Worm (Caenorhabditis elegans) whole organism, L1 larva: Measurements from ENCODE around the gene ndua-8.

Source experiments
- C34B4.2 ChIP-seq: sonication (generic microtip); optimal IDR thresholded peaks from 2 replicates; lab custom pipeline; 2017; ENCODE audit warnings: mild to moderate bottlenecking, missing genetic modification characterization, missing compliant biosample characterization
- F16B12.6 ChIP-seq: fragments of 150-350 bp; optimal IDR thresholded peaks from 2 replicates; lab custom pipeline; 2014; ENCODE audit warnings: missing biosample characterization, missing genetic modification characterization
- ama-1 ChIP-seq: fragments of 150-350 bp; optimal IDR thresholded peaks from 2 replicates; lab custom pipeline; 2014
- blmp-1 ChIP-seq: fragments of 150-350 bp; optimal IDR thresholded peaks from 2 replicates; lab custom pipeline; 2014; ENCODE audit warnings: missing biosample characterization, missing genetic modification characterization
- ceh-8 ChIP-seq: fragments of 200-800 bp; sonication (Bioruptor generic); optimal IDR thresholded peaks from 2 replicates; lab custom pipeline; 2018; ENCODE audit warnings: mild to moderate bottlenecking, missing genetic modification characterization, moderate library complexity, missing compliant biosample characterization
- ceh-88 ChIP-seq: fragments of 200-800 bp; sonication (Bioruptor generic); IDR thresholded peaks from 2 replicates; pipeline ENCODE4 v1.3.6; 2022; ENCODE audit warnings: missing genetic modification characterization, missing compliant biosample characterization
- ces-1 ChIP-seq: fragments of 150-350 bp; optimal IDR thresholded peaks from 2 replicates; lab custom pipeline; 2014; ENCODE audit warnings: missing biosample characterization, missing genetic modification reagents, missing genetic modification characterization
- dpl-1 ChIP-seq, 3 experiments: fragments of 150-350 bp in 2 of 3; sonication (generic microtip) in 1 of 3; optimal IDR thresholded peaks; 2 replicates each; lab custom pipeline; 2014 to 2017; ENCODE audit warnings: missing biosample characterization in 3 of 3, missing genetic modification characterization in 3 of 3, missing genetic modification reagents in 3 of 3
- efl-1 ChIP-seq, 4 experiments: fragments of 150-350 bp; optimal IDR thresholded peaks in 3 of 4; peaks in 1 of 4; 1 replicate in 1 of 4; 2 replicates in 3 of 4; lab custom pipeline; 2014; ENCODE audit warnings: missing biosample characterization in 2 of 4, missing genetic modification characterization in 2 of 4, missing genetic modification reagents in 2 of 4
- efl-3 ChIP-seq: fragments of 200-800 bp; sonication (Bioruptor generic); optimal IDR thresholded peaks from 2 replicates; lab custom pipeline; 2018; ENCODE audit warnings: mild to moderate bottlenecking, missing genetic modification characterization, missing compliant biosample characterization
- egl-27 ChIP-seq, 2 experiments: fragments of 150-350 bp in 1 of 2; sonication (generic microtip); optimal IDR thresholded peaks; 3 replicates each; lab custom pipeline; 2017 to 2018; ENCODE audit warnings: missing biosample characterization in 2 of 2, missing genetic modification characterization in 2 of 2, missing genetic modification reagents in 2 of 2
- elt-3 ChIP-seq, 6 experiments: fragments of 150-350 bp in 1 of 6; sonication (generic microtip); optimal IDR thresholded peaks; 2 replicates each; lab custom pipeline; 2017 to 2018; ENCODE audit warnings: missing biosample characterization in 6 of 6, missing genetic modification characterization in 6 of 6, inconsistent platforms in 1 of 6
- fkh-10 ChIP-seq: sonication (generic microtip); optimal IDR thresholded peaks from 2 replicates; lab custom pipeline; 2017; ENCODE audit warnings: missing biosample characterization, missing genetic modification reagents, missing genetic modification characterization
- fkh-8 ChIP-seq: sonication (generic microtip); optimal IDR thresholded peaks from 2 replicates; lab custom pipeline; 2016; ENCODE audit warnings: mild to moderate bottlenecking, missing genetic modification characterization, missing compliant biosample characterization
- fos-1 ChIP-seq: fragments of 150-350 bp; optimal IDR thresholded peaks from 2 replicates; lab custom pipeline; 2014; ENCODE audit warnings: missing biosample characterization, missing genetic modification characterization
- hlh-17 ChIP-seq: fragments of 200-800 bp; sonication (Bioruptor generic); optimal IDR thresholded peaks from 2 replicates; lab custom pipeline; 2018; ENCODE audit warnings: missing genetic modification characterization, mild to moderate bottlenecking, missing compliant biosample characterization, moderate library complexity, borderline replicate concordance
- hpl-2 ChIP-seq: fragments of 150-350 bp; optimal IDR thresholded peaks from 2 replicates; lab custom pipeline; 2014; ENCODE audit warnings: missing biosample characterization, missing genetic modification reagents, missing genetic modification characterization
- irx-1 ChIP-seq: sonication (generic microtip); optimal IDR thresholded peaks from 2 replicates; lab custom pipeline; 2016; ENCODE audit warnings: missing genetic modification characterization, missing compliant biosample characterization
- jun-1 ChIP-seq: fragments of 150-350 bp; optimal IDR thresholded peaks from 2 replicates; lab custom pipeline; 2014; ENCODE audit warnings: missing biosample characterization, missing genetic modification reagents, missing genetic modification characterization
- lin-35 ChIP-seq, 2 experiments: fragments of 150-350 bp; optimal IDR thresholded peaks; 2 replicates each; lab custom pipeline; 2014; ENCODE audit warnings: missing biosample characterization in 2 of 2, missing genetic modification characterization in 2 of 2, missing genetic modification reagents in 2 of 2
- lin-39 ChIP-seq: fragments of 150-350 bp; optimal IDR thresholded peaks from 2 replicates; lab custom pipeline; 2014; ENCODE audit warnings: missing biosample characterization, missing genetic modification reagents, missing genetic modification characterization
- lsy-2 ChIP-seq, 2 experiments: fragments of 150-350 bp; optimal IDR thresholded peaks; 2 replicates each; lab custom pipeline; 2014; ENCODE audit warnings: missing biosample characterization in 2 of 2, missing genetic modification characterization in 2 of 2
- mab-9 ChIP-seq: fragments of 200-800 bp; sonication (Bioruptor generic); IDR thresholded peaks from 2 replicates; pipeline ENCODE4 v1.3.6; 2022; ENCODE audit warnings: missing genetic modification reagents, missing genetic modification characterization, missing compliant biosample characterization
- mef-2 ChIP-seq: fragments of 150-350 bp; optimal IDR thresholded peaks from 2 replicates; lab custom pipeline; 2014; ENCODE audit warnings: missing biosample characterization, missing genetic modification characterization
- mep-1 ChIP-seq: fragments of 150-350 bp; optimal IDR thresholded peaks from 2 replicates; lab custom pipeline; 2014; ENCODE audit warnings: missing biosample characterization, missing genetic modification characterization
- nhr-11 ChIP-seq: fragments of 150-350 bp; optimal IDR thresholded peaks from 2 replicates; lab custom pipeline; 2014; ENCODE audit warnings: missing biosample characterization, missing genetic modification characterization
- nhr-12 ChIP-seq: sonication (generic microtip); optimal IDR thresholded peaks from 2 replicates; lab custom pipeline; 2017; ENCODE audit warnings: missing biosample characterization, missing genetic modification characterization
- nhr-20 ChIP-seq: sonication (generic microtip); optimal IDR thresholded peaks from 2 replicates; lab custom pipeline; 2016; ENCODE audit warnings: mild to moderate bottlenecking, missing genetic modification characterization, missing compliant biosample characterization
- nhr-237 ChIP-seq: fragments of 150-350 bp; optimal IDR thresholded peaks from 2 replicates; lab custom pipeline; 2014; ENCODE audit warnings: missing biosample characterization, missing genetic modification characterization
- nhr-28 ChIP-seq: fragments of 150-350 bp; optimal IDR thresholded peaks from 2 replicates; lab custom pipeline; 2014; ENCODE audit warnings: missing biosample characterization, missing genetic modification characterization
- nhr-47 ChIP-seq: sonication (generic microtip); optimal IDR thresholded peaks from 2 replicates; lab custom pipeline; 2016; ENCODE audit warnings: mild to moderate bottlenecking, missing genetic modification characterization, moderate library complexity, missing compliant biosample characterization
- nhr-71 ChIP-seq: sonication (generic microtip); optimal IDR thresholded peaks from 2 replicates; lab custom pipeline; 2016; ENCODE audit warnings: mild to moderate bottlenecking, missing genetic modification characterization, moderate library complexity, missing compliant biosample characterization
- nhr-85 ChIP-seq: sonication (generic microtip); peaks from one replicate; lab custom pipeline; 2016; ENCODE audit warnings: missing genetic modification characterization, inconsistent platforms, missing compliant biosample characterization
- nhr-90 ChIP-seq: sonication (generic microtip); optimal IDR thresholded peaks from 2 replicates; lab custom pipeline; 2016; ENCODE audit warnings: mild to moderate bottlenecking, missing genetic modification characterization, missing compliant biosample characterization; ENCODE audit not compliant: poor library complexity
- pag-3 ChIP-seq: sonication (generic microtip); optimal IDR thresholded peaks from 2 replicates; lab custom pipeline; 2017; ENCODE audit warnings: missing genetic modification characterization, mild to moderate bottlenecking, missing compliant biosample characterization, antibody characterized with exemption, borderline replicate concordance; ENCODE audit not compliant: insufficient read depth
- pax-3 ChIP-seq: fragments of 200-800 bp; sonication (Bioruptor generic); optimal IDR thresholded peaks from 2 replicates; lab custom pipeline; 2018; ENCODE audit warnings: mild to moderate bottlenecking, missing genetic modification characterization, moderate library complexity, missing compliant biosample characterization
- pqm-1 ChIP-seq: sonication (generic microtip); optimal IDR thresholded peaks from 3 replicates; lab custom pipeline; 2017; ENCODE audit warnings: missing biosample characterization, missing genetic modification characterization
- snpc-4 ChIP-seq: fragments of 150-350 bp; optimal IDR thresholded peaks from 2 replicates; lab custom pipeline; 2014; ENCODE audit warnings: missing biosample characterization, missing genetic modification characterization
- snu-23 ChIP-seq: sonication (generic microtip); optimal IDR thresholded peaks from 2 replicates; lab custom pipeline; 2016; ENCODE audit warnings: missing genetic modification characterization, missing compliant biosample characterization
- sptf-1 ChIP-seq: fragments of 150-350 bp; optimal IDR thresholded peaks from 2 replicates; lab custom pipeline; 2014; ENCODE audit warnings: missing biosample characterization, missing genetic modification characterization
- swsn-7 ChIP-seq: sonication (generic microtip); optimal IDR thresholded peaks from 2 replicates; lab custom pipeline; 2016; ENCODE audit warnings: missing genetic modification characterization, missing compliant biosample characterization
- tbx-2 ChIP-seq: sonication (generic microtip); optimal IDR thresholded peaks from 2 replicates; lab custom pipeline; 2016; ENCODE audit warnings: missing genetic modification characterization, missing compliant biosample characterization
- tlp-1 ChIP-seq: fragments of 150-350 bp; optimal IDR thresholded peaks from 2 replicates; lab custom pipeline; 2014; ENCODE audit warnings: missing biosample characterization, missing genetic modification characterization
- unc-130 ChIP-seq: fragments of 150-350 bp; optimal IDR thresholded peaks from 2 replicates; lab custom pipeline; 2017; ENCODE audit warnings: missing biosample characterization, missing genetic modification characterization, inconsistent platforms
- unc-62 ChIP-seq: fragments of 150-350 bp; optimal IDR thresholded peaks from 2 replicates; lab custom pipeline; 2014; ENCODE audit warnings: missing biosample characterization, missing genetic modification reagents, missing genetic modification characterization
- unc-86 ChIP-seq: sonication (generic microtip); optimal IDR thresholded peaks from 2 replicates; lab custom pipeline; 2016; ENCODE audit warnings: missing genetic modification characterization, missing compliant biosample characterization
- unc-98 ChIP-seq: fragments of 200-800 bp; sonication (Bioruptor generic); IDR thresholded peaks from 2 replicates; pipeline ENCODE4 v1.3.6; 2022; ENCODE audit warnings: missing genetic modification characterization, missing compliant biosample characterization
- vab-15 ChIP-seq: sonication (generic microtip); optimal IDR thresholded peaks from 2 replicates; lab custom pipeline; 2017; ENCODE audit warnings: missing genotype, mild to moderate bottlenecking, missing genetic modification characterization, missing compliant biosample characterization
- xbp-1 ChIP-seq: sonication (generic microtip); optimal IDR thresholded peaks from 2 replicates; lab custom pipeline; 2016; ENCODE audit warnings: missing genetic modification characterization, missing compliant biosample characterization
- zip-4 ChIP-seq: fragments of 200-800 bp; sonication (Bioruptor generic); optimal IDR thresholded peaks from 2 replicates; lab custom pipeline; 2018; ENCODE audit warnings: mild to moderate bottlenecking, missing genetic modification characterization, moderate library complexity, missing compliant biosample characterization
- ztf-11 ChIP-seq, 2 experiments: sonication (generic microtip); optimal IDR thresholded peaks; 2 replicates each; lab custom pipeline; 2016 to 2017; ENCODE audit warnings: missing genetic modification characterization in 2 of 2, missing biosample characterization in 1 of 2, missing compliant biosample characterization in 1 of 2
- ztf-4 ChIP-seq: fragments of 150-350 bp; optimal IDR thresholded peaks from 2 replicates; lab custom pipeline; 2014; ENCODE audit warnings: missing biosample characterization, missing genetic modification characterization

Gene ndua-8

DNA sequence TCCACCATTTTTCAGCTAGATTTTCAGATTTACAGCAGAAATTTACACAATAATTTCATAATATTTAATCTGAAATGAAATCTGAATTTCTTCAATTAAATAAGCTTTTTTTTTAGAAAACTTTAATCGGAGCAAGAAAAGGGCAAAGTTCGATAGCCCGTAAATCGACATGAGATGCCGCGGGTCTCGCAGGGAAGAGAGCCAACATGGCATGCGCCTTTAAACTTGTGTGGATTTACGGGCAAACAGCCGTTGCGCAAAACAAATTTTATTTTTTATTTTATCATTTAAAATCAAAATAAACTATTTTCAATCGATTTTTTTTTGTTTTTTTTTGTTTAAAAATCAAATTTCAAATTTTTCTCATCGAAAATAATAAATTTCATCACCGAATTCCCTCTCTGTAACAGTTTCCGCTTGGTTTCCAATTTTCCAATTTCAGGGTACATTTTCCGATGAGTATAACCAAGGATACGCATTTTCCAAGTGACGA lies at the start of gene ndua-8, which contains the start of the genes Y54F10AM.15 and rbc-2:
Gene ndua-8, plus strand, starts transcription at position 443 of the 493 bp plus-strand sequence.
Gene Y54F10AM.15, minus strand, starts transcription at position 59 of the 493 bp plus-strand sequence.
Gene rbc-2, minus strand, starts transcription at position 69 of the 493 bp plus-strand sequence.
- TF ChIP-seq irx-1 (tag; lab: Kevin White, UChicago) (peak; percentile 87), pqm-1 (tag; lab: Kevin White, UChicago) (no peak), dpl-1 (GFP tag; optimal IDR thresholded peaks at IDR 0.05; lab: Kevin White, UChicago) (peak; percentile 86 to 88 (median 88)), C34B4.2 (tag; lab: Kevin White, UChicago) (no peak), xbp-1 (peak; percentile 93), egl-27 (tag; optimal IDR thresholded peaks at IDR 0.05; lab: Kevin White, UChicago) (peak in 1 of 2 experiments; percentile 74), ama-1 (lab: Kevin White, UChicago) (no peak), ces-1 (GFP tag; lab: Kevin White, UChicago) (no peak), pax-3 (tag; lab: Kevin White, UChicago) (peak; percentile 84), nhr-12 (tag; lab: Kevin White, UChicago) (no peak), unc-98 (GFP tag; lab: Robert Waterston, UW) (no peak), tlp-1 (tag; lab: Kevin White, UChicago) (no peak), nhr-20 (peak; percentile 90), efl-1 (optimal IDR thresholded peaks at IDR 0.05; lab: Kevin White, UChicago) (peak; percentile 92 to 93), efl-1 (GFP tag; optimal IDR thresholded peaks at IDR 0.05 in 1 of 2; lab: Kevin White, UChicago) (peak; percentile 83 to 98), zip-4 (GFP tag; lab: Kevin White, UChicago) (peak; percentile 69), jun-1 (peak; percentile 85), nhr-90 (tag; lab: Kevin White, UChicago) (peak; percentile 91), blmp-1 (tag; lab: Kevin White, UChicago) (peak; percentile 78), mep-1 (tag; lab: Kevin White, UChicago) (peak; percentile 98), nhr-47 (tag; lab: Kevin White, UChicago) (peak; percentile 97), lin-35 (GFP tag; optimal IDR thresholded peaks at IDR 0.05; lab: Kevin White, UChicago) (peak; percentile 92), mef-2 (tag; lab: Kevin White, UChicago) (peak; percentile 59), hlh-17 (GFP tag; lab: Kevin White, UChicago) (no peak), nhr-11 (peak; percentile 88), snu-23 (GFP tag; lab: Kevin White, UChicago) (peak; percentile 96), pag-3 (tag; lab: Kevin White, UChicago) (no peak), sptf-1 (tag; lab: Kevin White, UChicago) (no peak), fkh-10 (GFP tag; lab: Kevin White, UChicago) (peak; percentile 73), hpl-2 (GFP tag; lab: Kevin White, UChicago) (peak; percentile 79), fkh-8 (tag; lab: Kevin White, UChicago) (peak; percentile 96), efl-3 (GFP tag; lab: Kevin White, UChicago) (no peak), mab-9 (GFP tag; lab: Robert Waterston, UW) (peak; percentile 74), nhr-237 (peak; percentile 72), unc-86 (tag; lab: Kevin White, UChicago) (peak; percentile 93), ceh-8 (GFP tag; lab: Kevin White, UChicago) (peak; percentile 52), ztf-4 (peak; percentile 88), snpc-4 (tag; lab: Kevin White, UChicago) (peak; percentile 72), ztf-11 (tag; optimal IDR thresholded peaks at IDR 0.05; lab: Kevin White, UChicago) (peak in 1 of 2 experiments; percentile 65), vab-15 (tag; lab: Kevin White, UChicago) (peak; percentile 36), F16B12.6 (peak; percentile 72), fos-1 (tag; lab: Kevin White, UChicago) (peak; percentile 78), nhr-85 (peak; percentile 92), ceh-88 (GFP tag; lab: Robert Waterston, UW) (peak; percentile 77), lin-39 (tag; lab: Kevin White, UChicago) (peak; percentile 93), lsy-2 (tag; optimal IDR thresholded peaks at IDR 0.05; lab: Kevin White, UChicago) (peak; percentile 96 to 97), tbx-2 (tag; lab: Kevin White, UChicago) (peak; percentile 93), swsn-7 (peak; percentile 92), elt-3 (tag; optimal IDR thresholded peaks at IDR 0.05; lab: Kevin White, UChicago) (peak in 4 of 6 experiments; percentile 38 to 86 (median 67)), nhr-71 (tag; lab: Kevin White, UChicago) (peak; percentile 96), nhr-28 (tag; lab: Kevin White, UChicago) (no peak), unc-62 (GFP tag; lab: Kevin White, UChicago) (no peak), unc-130 (peak; percentile 74)
